Worm (Caenorhabditis elegans) whole organism, L1 larva: Measurements from ENCODE around the gene W09D6.4.
A peak's percentile ranks its signal among the peaks of the same experiment; 100 is the strongest.

ENCODE experiments used
- C16A3.4 ChIP-seq: fragments of 150-350 bp; optimal IDR thresholded peaks from 2 replicates; lab custom pipeline; 2014; ENCODE audit warnings: missing biosample characterization, missing genetic modification characterization
- C34B4.2 ChIP-seq: sonication (generic microtip); optimal IDR thresholded peaks from 2 replicates; lab custom pipeline; 2017; ENCODE audit warnings: mild to moderate bottlenecking, missing genetic modification characterization, missing compliant biosample characterization
- F16B12.6 ChIP-seq: fragments of 150-350 bp; optimal IDR thresholded peaks from 2 replicates; lab custom pipeline; 2014; ENCODE audit warnings: missing biosample characterization, missing genetic modification characterization
- aha-1 ChIP-seq: fragments of 150-350 bp; optimal IDR thresholded peaks from 2 replicates; lab custom pipeline; 2014; ENCODE audit warnings: missing biosample characterization, missing genetic modification characterization
- alr-1 ChIP-seq: fragments of 200-800 bp; sonication (Bioruptor generic); optimal IDR thresholded peaks from 2 replicates; lab custom pipeline; 2018; ENCODE audit warnings: borderline replicate concordance, mild to moderate bottlenecking, missing genetic modification characterization, missing compliant biosample characterization
- aly-2 ChIP-seq: fragments of 150-350 bp; optimal IDR thresholded peaks from 2 replicates; lab custom pipeline; 2014; ENCODE audit warnings: missing biosample characterization, missing genetic modification characterization
- ama-1 ChIP-seq: fragments of 150-350 bp; optimal IDR thresholded peaks from 2 replicates; lab custom pipeline; 2014
- blmp-1 ChIP-seq: fragments of 150-350 bp; optimal IDR thresholded peaks from 2 replicates; lab custom pipeline; 2014; ENCODE audit warnings: missing biosample characterization, missing genetic modification characterization
- ceh-82 ChIP-seq, 3 experiments: fragments of 150-350 bp in 1 of 3; sonication (generic microtip) in 2 of 3; optimal IDR thresholded peaks; 2 replicates each; lab custom pipeline; 2014 to 2017; ENCODE audit warnings: missing biosample characterization in 3 of 3, missing genetic modification characterization in 3 of 3
- ceh-88 ChIP-seq: fragments of 200-800 bp; sonication (Bioruptor generic); IDR thresholded peaks from 2 replicates; pipeline ENCODE4 v1.3.6; 2022; ENCODE audit warnings: missing genetic modification characterization, missing compliant biosample characterization
- ceh-90 ChIP-seq: sonication (generic microtip); optimal IDR thresholded peaks from 2 replicates; lab custom pipeline; 2016; ENCODE audit warnings: missing genetic modification characterization, missing compliant biosample characterization
- ces-1 ChIP-seq: fragments of 150-350 bp; optimal IDR thresholded peaks from 2 replicates; lab custom pipeline; 2014; ENCODE audit warnings: missing biosample characterization, missing genetic modification reagents, missing genetic modification characterization
- dsc-1 ChIP-seq: sonication (generic microtip); optimal IDR thresholded peaks from 2 replicates; lab custom pipeline; 2016; ENCODE audit warnings: mild to moderate bottlenecking, missing genetic modification characterization, missing compliant biosample characterization
- efl-3 ChIP-seq: fragments of 200-800 bp; sonication (Bioruptor generic); optimal IDR thresholded peaks from 2 replicates; lab custom pipeline; 2018; ENCODE audit warnings: mild to moderate bottlenecking, missing genetic modification characterization, missing compliant biosample characterization
- egl-13 ChIP-seq: sonication (generic microtip); optimal IDR thresholded peaks from 2 replicates; lab custom pipeline; 2016; ENCODE audit warnings: missing genotype, missing genetic modification reagents, missing genetic modification characterization, missing compliant biosample characterization
- egl-27 ChIP-seq, 2 experiments: fragments of 150-350 bp in 1 of 2; sonication (generic microtip); optimal IDR thresholded peaks; 3 replicates each; lab custom pipeline; 2017 to 2018; ENCODE audit warnings: missing biosample characterization in 2 of 2, missing genetic modification characterization in 2 of 2, missing genetic modification reagents in 2 of 2
- elt-3 ChIP-seq, 6 experiments: fragments of 150-350 bp in 1 of 6; sonication (generic microtip); optimal IDR thresholded peaks; 2 replicates each; lab custom pipeline; 2017 to 2018; ENCODE audit warnings: missing biosample characterization in 6 of 6, missing genetic modification characterization in 6 of 6, inconsistent platforms in 1 of 6
- ets-5 ChIP-seq: fragments of 200-800 bp; sonication (Bioruptor generic); IDR thresholded peaks from 2 replicates; pipeline ENCODE4 v1.3.6; 2022; ENCODE audit warnings: missing genetic modification characterization, missing compliant biosample characterization
- fkh-4 ChIP-seq: sonication (generic microtip); optimal IDR thresholded peaks from 2 replicates; lab custom pipeline; 2016; ENCODE audit warnings: missing compliant biosample characterization, missing genetic modification characterization, borderline replicate concordance
- fos-1 ChIP-seq: fragments of 150-350 bp; optimal IDR thresholded peaks from 2 replicates; lab custom pipeline; 2014; ENCODE audit warnings: missing biosample characterization, missing genetic modification characterization
- grh-1 ChIP-seq: fragments of 200-800 bp; sonication (Bioruptor generic); IDR thresholded peaks from 2 replicates; pipeline ENCODE4 v1.3.6; 2022; ENCODE audit warnings: missing genetic modification reagents, missing genetic modification characterization, missing compliant biosample characterization
- hlh-4 ChIP-seq: sonication (generic microtip); optimal IDR thresholded peaks from 2 replicates; lab custom pipeline; 2016; ENCODE audit warnings: mild to moderate bottlenecking, missing genetic modification characterization, missing compliant biosample characterization
- hpl-2 ChIP-seq: fragments of 150-350 bp; optimal IDR thresholded peaks from 2 replicates; lab custom pipeline; 2014; ENCODE audit warnings: missing biosample characterization, missing genetic modification reagents, missing genetic modification characterization
- irx-1 ChIP-seq: sonication (generic microtip); optimal IDR thresholded peaks from 2 replicates; lab custom pipeline; 2016; ENCODE audit warnings: missing genetic modification characterization, missing compliant biosample characterization
- lin-39 ChIP-seq: fragments of 150-350 bp; optimal IDR thresholded peaks from 2 replicates; lab custom pipeline; 2014; ENCODE audit warnings: missing biosample characterization, missing genetic modification reagents, missing genetic modification characterization
- lir-3 ChIP-seq: sonication (generic microtip); optimal IDR thresholded peaks from 2 replicates; lab custom pipeline; 2016; ENCODE audit warnings: mild to moderate bottlenecking, missing genetic modification characterization, moderate library complexity, missing compliant biosample characterization; ENCODE audit not compliant: poor library complexity
- lsy-2 ChIP-seq, 2 experiments: fragments of 150-350 bp; optimal IDR thresholded peaks; 2 replicates each; lab custom pipeline; 2014; ENCODE audit warnings: missing biosample characterization in 2 of 2, missing genetic modification characterization in 2 of 2
- mdl-1 ChIP-seq, 2 experiments: fragments of 150-350 bp; optimal IDR thresholded peaks; 2 replicates each; lab custom pipeline; 2014 to 2017; ENCODE audit warnings: missing biosample characterization in 2 of 2, missing genetic modification characterization in 2 of 2, inconsistent platforms in 1 of 2
- nhr-11 ChIP-seq: fragments of 150-350 bp; optimal IDR thresholded peaks from 2 replicates; lab custom pipeline; 2014; ENCODE audit warnings: missing biosample characterization, missing genetic modification characterization
- nhr-20 ChIP-seq: sonication (generic microtip); optimal IDR thresholded peaks from 2 replicates; lab custom pipeline; 2016; ENCODE audit warnings: mild to moderate bottlenecking, missing genetic modification characterization, missing compliant biosample characterization
- nhr-237 ChIP-seq: fragments of 150-350 bp; optimal IDR thresholded peaks from 2 replicates; lab custom pipeline; 2014; ENCODE audit warnings: missing biosample characterization, missing genetic modification characterization
- nhr-28 ChIP-seq: fragments of 150-350 bp; optimal IDR thresholded peaks from 2 replicates; lab custom pipeline; 2014; ENCODE audit warnings: missing biosample characterization, missing genetic modification characterization
- nhr-71 ChIP-seq: sonication (generic microtip); optimal IDR thresholded peaks from 2 replicates; lab custom pipeline; 2016; ENCODE audit warnings: mild to moderate bottlenecking, missing genetic modification characterization, moderate library complexity, missing compliant biosample characterization
- nhr-76 ChIP-seq: sonication (generic microtip); optimal IDR thresholded peaks from 2 replicates; lab custom pipeline; 2017; ENCODE audit warnings: missing biosample characterization, missing genetic modification characterization
- nhr-77 ChIP-seq: fragments of 150-350 bp; optimal IDR thresholded peaks from 2 replicates; lab custom pipeline; 2014; ENCODE audit warnings: missing biosample characterization, missing genetic modification characterization
- nhr-85 ChIP-seq: sonication (generic microtip); peaks from one replicate; lab custom pipeline; 2016; ENCODE audit warnings: missing genetic modification characterization, inconsistent platforms, missing compliant biosample characterization
- nhr-90 ChIP-seq: sonication (generic microtip); optimal IDR thresholded peaks from 2 replicates; lab custom pipeline; 2016; ENCODE audit warnings: mild to moderate bottlenecking, missing genetic modification characterization, missing compliant biosample characterization; ENCODE audit not compliant: poor library complexity
- pag-3 ChIP-seq: sonication (generic microtip); optimal IDR thresholded peaks from 2 replicates; lab custom pipeline; 2017; ENCODE audit warnings: missing genetic modification characterization, mild to moderate bottlenecking, missing compliant biosample characterization, antibody characterized with exemption, borderline replicate concordance; ENCODE audit not compliant: insufficient read depth
- pax-3 ChIP-seq: fragments of 200-800 bp; sonication (Bioruptor generic); optimal IDR thresholded peaks from 2 replicates; lab custom pipeline; 2018; ENCODE audit warnings: mild to moderate bottlenecking, missing genetic modification characterization, moderate library complexity, missing compliant biosample characterization
- pqm-1 ChIP-seq: sonication (generic microtip); optimal IDR thresholded peaks from 3 replicates; lab custom pipeline; 2017; ENCODE audit warnings: missing biosample characterization, missing genetic modification characterization
- skn-1 ChIP-seq: fragments of 150-350 bp; optimal IDR thresholded peaks from 2 replicates; lab custom pipeline; 2014; ENCODE audit warnings: missing biosample characterization, missing genetic modification characterization
- snpc-4 ChIP-seq: fragments of 150-350 bp; optimal IDR thresholded peaks from 2 replicates; lab custom pipeline; 2014; ENCODE audit warnings: missing biosample characterization, missing genetic modification characterization
- snu-23 ChIP-seq: sonication (generic microtip); optimal IDR thresholded peaks from 2 replicates; lab custom pipeline; 2016; ENCODE audit warnings: missing genetic modification characterization, missing compliant biosample characterization
- sox-4 ChIP-seq: sonication (generic microtip); optimal IDR thresholded peaks from 2 replicates; lab custom pipeline; 2016; ENCODE audit warnings: missing genetic modification characterization, missing compliant biosample characterization
- sup-37 ChIP-seq: fragments of 200-800 bp; sonication (Bioruptor generic); optimal IDR thresholded peaks from 2 replicates; lab custom pipeline; 2018; ENCODE audit warnings: mild to moderate bottlenecking, missing genetic modification characterization, missing compliant biosample characterization
- swsn-7 ChIP-seq: sonication (generic microtip); optimal IDR thresholded peaks from 2 replicates; lab custom pipeline; 2016; ENCODE audit warnings: missing genetic modification characterization, missing compliant biosample characterization
- tbx-2 ChIP-seq: sonication (generic microtip); optimal IDR thresholded peaks from 2 replicates; lab custom pipeline; 2016; ENCODE audit warnings: missing genetic modification characterization, missing compliant biosample characterization
- tlp-1 ChIP-seq: fragments of 150-350 bp; optimal IDR thresholded peaks from 2 replicates; lab custom pipeline; 2014; ENCODE audit warnings: missing biosample characterization, missing genetic modification characterization
- unc-130 ChIP-seq: fragments of 150-350 bp; optimal IDR thresholded peaks from 2 replicates; lab custom pipeline; 2017; ENCODE audit warnings: missing biosample characterization, missing genetic modification characterization, inconsistent platforms
- unc-30 ChIP-seq: sonication (generic microtip); optimal IDR thresholded peaks from 2 replicates; lab custom pipeline; 2017; ENCODE audit warnings: missing biosample characterization, missing genetic modification characterization
- unc-98 ChIP-seq: fragments of 200-800 bp; sonication (Bioruptor generic); IDR thresholded peaks from 2 replicates; pipeline ENCODE4 v1.3.6; 2022; ENCODE audit warnings: missing genetic modification characterization, missing compliant biosample characterization
- xbp-1 ChIP-seq: sonication (generic microtip); optimal IDR thresholded peaks from 2 replicates; lab custom pipeline; 2016; ENCODE audit warnings: missing genetic modification characterization, missing compliant biosample characterization
- zag-1 ChIP-seq: fragments of 150-350 bp; optimal IDR thresholded peaks from 2 replicates; lab custom pipeline; 2014; ENCODE audit warnings: missing biosample characterization, missing genetic modification characterization

Gene W09D6.4

ce11 chrIII:11119176-11119853 is 39.8 kb downstream of the W09D6.4 start, which contains the start of the genes sup-35 and Y48A6C.4:
Gene sup-35 (minus strand): TSS chrIII:11119226.
Gene Y48A6C.4 (plus strand): TSS chrIII:11119803.
- TF ChIP-seq hpl-2 (GFP tag; lab: Kevin White, UChicago) (no peak), F16B12.6 (tag; lab: Kevin White, UChicago) (peak; percentile 57), nhr-90 (peak; percentile 95), alr-1 (no peak), skn-1 (tag; lab: Kevin White, UChicago) (peak; percentile 70), sox-4 (peak; percentile 92), lir-3 (tag; lab: Kevin White, UChicago) (peak; percentile 93), elt-3 (tag; optimal IDR thresholded peaks at IDR 0.05; lab: Kevin White, UChicago) (peak in 2 of 6 experiments; percentile 47 to 56), fos-1 (tag; lab: Kevin White, UChicago) (peak; percentile 47), nhr-85 (tag; lab: Kevin White, UChicago) (peak; percentile 93), ces-1 (GFP tag; lab: Kevin White, UChicago) (no peak), ceh-90 (tag; lab: Kevin White, UChicago) (peak; percentile 80), fkh-4 (tag; lab: Kevin White, UChicago) (peak; percentile 85), snu-23 (peak; percentile 96), pax-3 (tag; lab: Kevin White, UChicago) (peak; percentile 95), C16A3.4 (peak; percentile 91), aha-1 (no peak), tlp-1 (tag; lab: Kevin White, UChicago) (no peak), nhr-237 (tag; lab: Kevin White, UChicago) (peak; percentile 66), nhr-11 (tag; lab: Kevin White, UChicago) (no peak), nhr-76 (tag; lab: Kevin White, UChicago) (no peak), efl-3 (GFP tag; lab: Kevin White, UChicago) (peak; percentile 63), irx-1 (tag; lab: Kevin White, UChicago) (peak; percentile 53), swsn-7 (tag; lab: Kevin White, UChicago) (peak; percentile 90), snpc-4 (tag; lab: Kevin White, UChicago) (peak; percentile 78), hlh-4 (peak; percentile 63), aly-2 (peak; percentile 71), nhr-71 (tag; lab: Kevin White, UChicago) (peak; percentile 96), egl-13 (peak; percentile 91), nhr-20 (peak; percentile 94), tbx-2 (tag; lab: Kevin White, UChicago) (peak; percentile 92), lsy-2 (tag; optimal IDR thresholded peaks at IDR 0.05; lab: Kevin White, UChicago) (peak; percentile 85 to 90), lin-39 (tag; lab: Kevin White, UChicago) (peak; percentile 13), grh-1 (no peak), unc-98 (GFP tag; lab: Robert Waterston, UW) (peak; percentile 92), pag-3 (tag; lab: Kevin White, UChicago) (no peak), ama-1 (lab: Kevin White, UChicago) (no peak), sup-37 (GFP tag; lab: Kevin White, UChicago) (peak; percentile 42), C34B4.2 (tag; lab: Kevin White, UChicago) (no peak), mdl-1 (tag; optimal IDR thresholded peaks at IDR 0.05; lab: Kevin White, UChicago) (peak in 1 of 2 experiments; percentile 66), unc-30 (no peak), nhr-28 (tag; lab: Kevin White, UChicago) (no peak), dsc-1 (tag; lab: Kevin White, UChicago) (peak; percentile 86), egl-27 (tag; optimal IDR thresholded peaks at IDR 0.05; lab: Kevin White, UChicago) (no peak), unc-130 (tag; lab: Kevin White, UChicago) (peak; percentile 95), blmp-1 (tag; lab: Kevin White, UChicago) (peak; percentile 68), nhr-77 (tag; lab: Kevin White, UChicago) (peak; percentile 82), pqm-1 (tag; lab: Kevin White, UChicago) (no peak), ceh-82 (tag; optimal IDR thresholded peaks at IDR 0.05; lab: Kevin White, UChicago) (peak; percentile 71 to 85 (median 84)), ceh-88 (GFP tag; lab: Robert Waterston, UW) (peak; percentile 76), zag-1 (no peak), xbp-1 (tag; lab: Kevin White, UChicago) (peak; percentile 91), ets-5 (no peak)
